Fruit fly (Drosophila melanogaster) Kc167 (cell line): Measurements from ENCODE around the gene Proc.

ENCODE experiments used
- Myc ChIP-seq: fragments of >200 bp; optimal IDR thresholded peaks from 2 replicates; lab custom pipeline; 2017; ENCODE audit warnings: missing external identifiers
- h ChIP-seq: fragments of >200 bp; optimal IDR thresholded peaks from 3 replicates; lab custom pipeline; 2018; ENCODE audit warnings: missing external identifiers
- psq ChIP-seq: fragments of >200 bp; optimal IDR thresholded peaks from 2 replicates; lab custom pipeline; 2017; ENCODE audit warnings: missing external identifiers
- ttk ChIP-seq: sonication (Bioruptor generic); optimal IDR thresholded peaks from 2 replicates; lab custom pipeline; 2017; ENCODE audit warnings: missing external identifiers

DNA sequence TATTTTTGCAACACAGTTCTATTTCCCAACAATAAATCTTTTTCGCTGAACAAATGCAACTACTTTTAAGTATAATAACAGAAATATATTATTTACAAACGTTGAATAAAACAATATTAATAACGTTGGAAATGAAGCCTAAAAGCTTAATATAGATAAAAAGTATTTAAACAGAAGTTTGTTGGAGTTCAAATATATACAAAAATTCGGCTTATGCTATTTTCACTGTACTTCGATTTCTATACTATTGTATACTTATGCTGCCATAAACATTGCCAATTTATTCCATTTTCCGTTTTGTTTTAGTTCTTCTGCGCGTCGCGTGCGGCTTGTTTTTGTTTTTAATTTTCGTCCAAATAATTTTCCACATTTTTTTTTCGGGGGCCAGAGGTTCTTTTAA, 50.4 kb downstream of the Proc start, which contains the start of gene CG7115:
- TF ChIP-seq Myc (lab: Kevin White, UChicago): no peak
- no peak for TF ChIP-seq psq (lab: Kevin White, UChicago)
- no peak for TF ChIP-seq h (lab: Kevin White, UChicago)
- TF ChIP-seq ttk: no peak
